Worm (Caenorhabditis elegans) whole organism, L2 larva: Measurements from ENCODE around the gene C27D6.3.

Experiments
- elt-1 ChIP-seq: fragments of 150-350 bp; optimal IDR thresholded peaks from 2 replicates; lab custom pipeline; 2014; ENCODE audit warnings: missing biosample characterization, missing genetic modification characterization
- lin-11 ChIP-seq: fragments of 150-350 bp; sonication (generic microtip); optimal IDR thresholded peaks from 2 replicates; lab custom pipeline; 2014; ENCODE audit warnings: missing biosample characterization, missing genetic modification characterization, inconsistent platforms, mixed read lengths
- lsy-2 ChIP-seq, 2 experiments: fragments of 150-350 bp in 1 of 2; sonication (generic microtip) in 1 of 2; optimal IDR thresholded peaks; 2 replicates each; lab custom pipeline; 2014 to 2017; ENCODE audit warnings: missing biosample characterization in 2 of 2, missing genetic modification characterization in 2 of 2
- nhr-11 ChIP-seq: fragments of 150-350 bp; optimal IDR thresholded peaks from 2 replicates; lab custom pipeline; 2014; ENCODE audit warnings: missing biosample characterization, missing genetic modification characterization
- nhr-77 ChIP-seq: fragments of 150-350 bp; optimal IDR thresholded peaks from 2 replicates; lab custom pipeline; 2014; ENCODE audit warnings: missing biosample characterization, missing genetic modification characterization
- unc-39 ChIP-seq: fragments of 150-350 bp; optimal IDR thresholded peaks from 2 replicates; lab custom pipeline; 2014; ENCODE audit warnings: missing biosample characterization, missing genetic modification characterization

- no peak for TF ChIP-seq nhr-11
- no peak for TF ChIP-seq lsy-2 (tag; optimal IDR thresholded peaks at IDR 0.05; lab: Kevin White, UChicago)
- no peak for TF ChIP-seq nhr-77 (tag; lab: Kevin White, UChicago)
- no peak for TF ChIP-seq unc-39 (tag; lab: Kevin White, UChicago)
- no peak for TF ChIP-seq elt-1
- TF ChIP-seq lin-11, result no peak
Measured at ce11 chrII:5150829-5151228, 23.4 kb downstream of the C27D6.3 start, which contains the start of gene srb-16.
